Worm (Caenorhabditis elegans) whole organism, young adult: Measurements from ENCODE around the gene Y55F3BR.6.

Experiments
- B0261.1 ChIP-seq: sonication (generic microtip); optimal IDR thresholded peaks from 2 replicates; lab custom pipeline; 2016; ENCODE audit warnings: mild to moderate bottlenecking, missing genetic modification characterization, moderate library complexity, missing compliant biosample characterization
- B0336.3 ChIP-seq: fragments of 200-800 bp; sonication (Bioruptor generic); IDR thresholded peaks from 2 replicates; pipeline ENCODE4 v1.3.6; 2022; ENCODE audit warnings: missing genetic modification characterization, missing compliant biosample characterization
- C06A6.2 ChIP-seq: fragments of 200-800 bp; sonication (Bioruptor generic); conservative IDR thresholded peaks from 2 replicates; pipeline ENCODE4 v1.3.6; 2022; ENCODE audit warnings: missing genetic modification characterization, missing compliant biosample characterization
- D2030.7 ChIP-seq: fragments of 200-800 bp; sonication (Bioruptor generic); IDR thresholded peaks from 2 replicates; pipeline ENCODE4 v1.3.6; 2022; ENCODE audit warnings: missing genetic modification reagents, missing genetic modification characterization, missing compliant biosample characterization
- F10E7.11 ChIP-seq: sonication (generic microtip); optimal IDR thresholded peaks from 2 replicates; lab custom pipeline; 2017; ENCODE audit warnings: mild to moderate bottlenecking, missing genetic modification characterization, moderate library complexity, missing compliant biosample characterization
- F23B12.7 ChIP-seq: sonication (generic microtip); optimal IDR thresholded peaks from 2 replicates; lab custom pipeline; 2017; ENCODE audit warnings: missing genetic modification characterization, mild to moderate bottlenecking, missing compliant biosample characterization, antibody characterized with exemption, moderate library complexity; ENCODE audit not compliant: insufficient read depth
- F49E8.2 ChIP-seq: sonication (generic microtip); optimal IDR thresholded peaks from 3 replicates; lab custom pipeline; 2017; ENCODE audit warnings: missing genetic modification characterization, mild to moderate bottlenecking, missing compliant biosample characterization, antibody characterized with exemption, moderate library complexity; ENCODE audit not compliant: insufficient read depth
- F55B11.4 ChIP-seq: sonication (generic microtip); optimal IDR thresholded peaks from 2 replicates; lab custom pipeline; 2016; ENCODE audit warnings: missing compliant biosample characterization, missing genetic modification characterization, borderline replicate concordance; ENCODE audit not compliant: insufficient read depth
- K11D2.4 ChIP-seq: fragments of 200-800 bp; sonication (Bioruptor generic); IDR thresholded peaks from 2 replicates; pipeline ENCODE4 v1.3.6; 2022; ENCODE audit warnings: missing genetic modification reagents, missing genetic modification characterization, missing compliant biosample characterization
- T07F8.4 ChIP-seq: sonication (generic microtip); optimal IDR thresholded peaks from 2 replicates; lab custom pipeline; 2016; ENCODE audit warnings: mild to moderate bottlenecking, missing genetic modification characterization, moderate library complexity, missing compliant biosample characterization
- T26A5.8 ChIP-seq: sonication (generic microtip); optimal IDR thresholded peaks from 2 replicates; lab custom pipeline; 2016; ENCODE audit warnings: missing genetic modification characterization, missing compliant biosample characterization
- Y79H2A.3 ChIP-seq: fragments of 200-800 bp; sonication (Bioruptor generic); conservative IDR thresholded peaks from 2 replicates; pipeline ENCODE4 v1.3.6; 2022; ENCODE audit warnings: missing genetic modification reagents, missing genetic modification characterization, missing compliant biosample characterization
- Y95B8A.8 ChIP-seq: fragments of 200-800 bp; sonication (Bioruptor generic); IDR thresholded peaks from 2 replicates; pipeline ENCODE4 v1.3.6; 2022; ENCODE audit warnings: missing genetic modification reagents, missing genetic modification characterization, missing compliant biosample characterization
- ZK185.1 ChIP-seq: sonication (generic microtip); optimal IDR thresholded peaks from 2 replicates; lab custom pipeline; 2016; ENCODE audit warnings: mild to moderate bottlenecking, missing genetic modification characterization, missing compliant biosample characterization; ENCODE audit not compliant: poor library complexity, severe bottlenecking
- aptf-3 ChIP-seq: fragments of 200-800 bp; sonication (Bioruptor generic); IDR thresholded peaks from 2 replicates; pipeline ENCODE4 v1.3.6; 2022; ENCODE audit warnings: missing genetic modification characterization, missing compliant biosample characterization
- attf-5 ChIP-seq: fragments of 200-800 bp; sonication (Bioruptor generic); optimal IDR thresholded peaks from 2 replicates; lab custom pipeline; 2018; ENCODE audit warnings: mild to moderate bottlenecking, missing genetic modification characterization, missing compliant biosample characterization
- ccch-3 ChIP-seq: fragments of 200-800 bp; sonication (Bioruptor generic); optimal IDR thresholded peaks from 2 replicates; lab custom pipeline; 2018; ENCODE audit warnings: mild to moderate bottlenecking, missing genetic modification characterization, missing compliant biosample characterization
- cebp-1 ChIP-seq, 2 experiments: fragments of 200-800 bp in 1 of 2; sonication (Bioruptor generic) in 1 of 2; sonication (generic microtip) in 1 of 2; IDR thresholded peaks in 1 of 2; optimal IDR thresholded peaks in 1 of 2; 2 replicates each; pipeline versions ENCODE4 v1.3.6 to Lab custom; 2017 to 2022; ENCODE audit warnings: missing compliant biosample characterization in 2 of 2, missing genetic modification characterization in 2 of 2, mild to moderate bottlenecking in 1 of 2, missing genetic modification reagents in 1 of 2, moderate library complexity in 1 of 2
- cebp-2 ChIP-seq: fragments of 200-800 bp; sonication (Bioruptor generic); IDR thresholded peaks from 2 replicates; pipeline ENCODE4 v1.3.6; 2022; ENCODE audit warnings: missing genetic modification characterization, missing compliant biosample characterization
- ceh-100 ChIP-seq: fragments of 200-800 bp; sonication (Bioruptor generic); IDR thresholded peaks from 2 replicates; pipeline ENCODE4 v1.3.6; 2022; ENCODE audit warnings: missing genetic modification reagents, missing genetic modification characterization, missing compliant biosample characterization
- ceh-79 ChIP-seq: sonication (generic microtip); optimal IDR thresholded peaks from 2 replicates; lab custom pipeline; 2017; ENCODE audit warnings: mild to moderate bottlenecking, missing genetic modification characterization, missing compliant biosample characterization
- dpff-1 ChIP-seq: sonication (generic microtip); optimal IDR thresholded peaks from 2 replicates; lab custom pipeline; 2017; ENCODE audit warnings: mild to moderate bottlenecking, missing genetic modification characterization, missing compliant biosample characterization
- ekl-4 ChIP-seq: fragments of 200-800 bp; sonication (Bioruptor generic); IDR thresholded peaks from 2 replicates; pipeline ENCODE4 v1.3.6; 2022; ENCODE audit warnings: missing genetic modification reagents, missing genetic modification characterization, missing compliant biosample characterization
- ets-4 ChIP-seq: fragments of 200-800 bp; sonication (Bioruptor generic); optimal IDR thresholded peaks from 2 replicates; lab custom pipeline; 2018; ENCODE audit warnings: mild to moderate bottlenecking, missing genetic modification characterization, missing compliant biosample characterization
- hlh-12 ChIP-seq: sonication (generic microtip); optimal IDR thresholded peaks from 2 replicates; lab custom pipeline; 2016; ENCODE audit warnings: missing genetic modification characterization, missing compliant biosample characterization
- hmg-1.2 ChIP-seq: fragments of 200-800 bp; sonication (Bioruptor generic); IDR thresholded peaks from 2 replicates; pipeline ENCODE4 v1.3.6; 2022; ENCODE audit warnings: missing genetic modification reagents, missing genetic modification characterization, missing compliant biosample characterization
- lin-35 ChIP-seq, 3 experiments: fragments of 150-350 bp in 2 of 3; sonication (generic microtip) in 1 of 3; optimal IDR thresholded peaks; 2 replicates each; lab custom pipeline; 2014 to 2018; ENCODE audit warnings: missing biosample characterization in 3 of 3, missing genetic modification characterization in 3 of 3, missing genetic modification reagents in 3 of 3
- lin-54 ChIP-seq: fragments of 200-800 bp; sonication (Bioruptor generic); optimal IDR thresholded peaks from 2 replicates; lab custom pipeline; 2018; ENCODE audit warnings: mild to moderate bottlenecking, missing genetic modification characterization, missing compliant biosample characterization
- lsl-1 ChIP-seq: fragments of 200-800 bp; sonication (Bioruptor generic); optimal IDR thresholded peaks from 2 replicates; lab custom pipeline; 2018; ENCODE audit warnings: mild to moderate bottlenecking, missing genetic modification characterization, moderate library complexity, missing compliant biosample characterization
- lsy-27 ChIP-seq: sonication (generic microtip); optimal IDR thresholded peaks from 2 replicates; lab custom pipeline; 2017; ENCODE audit warnings: missing genetic modification characterization, mild to moderate bottlenecking, missing compliant biosample characterization, antibody characterized with exemption, missing genotype, borderline replicate concordance; ENCODE audit not compliant: insufficient read depth
- madf-6 ChIP-seq: fragments of 200-800 bp; sonication (Bioruptor generic); IDR thresholded peaks from 2 replicates; pipeline ENCODE4 v1.3.6; 2022; ENCODE audit warnings: missing genetic modification reagents, missing genetic modification characterization, missing compliant biosample characterization
- madf-8 ChIP-seq: fragments of 200-800 bp; sonication (Bioruptor generic); conservative IDR thresholded peaks from 2 replicates; pipeline ENCODE4 v1.3.6; 2022; ENCODE audit warnings: missing genetic modification reagents, missing genetic modification characterization, missing compliant biosample characterization
- mcd-1 ChIP-seq: fragments of 200-800 bp; sonication (Bioruptor generic); IDR thresholded peaks from 2 replicates; pipeline ENCODE4 v1.3.6; 2022; ENCODE audit warnings: missing genetic modification reagents, missing genetic modification characterization, missing compliant biosample characterization
- mel-28 ChIP-seq: sonication (generic microtip); optimal IDR thresholded peaks from 2 replicates; lab custom pipeline; 2016; ENCODE audit warnings: borderline replicate concordance, mild to moderate bottlenecking, missing genetic modification characterization, missing compliant biosample characterization
- nfyb-1 ChIP-seq: fragments of 200-800 bp; sonication (Bioruptor generic); IDR thresholded peaks from 2 replicates; pipeline ENCODE4 v1.3.6; 2022; ENCODE audit warnings: missing genetic modification reagents, missing genetic modification characterization, missing compliant biosample characterization
- sdz-38 ChIP-seq: sonication (generic microtip); optimal IDR thresholded peaks from 2 replicates; lab custom pipeline; 2016; ENCODE audit warnings: missing genotype, missing genetic modification characterization, missing compliant biosample characterization
- snpc-1.1 ChIP-seq: sonication (generic microtip); optimal IDR thresholded peaks from 2 replicates; lab custom pipeline; 2017; ENCODE audit warnings: missing genetic modification characterization, mild to moderate bottlenecking, missing compliant biosample characterization, antibody characterized with exemption, moderate library complexity, missing genotype, missing genetic modification reagents; ENCODE audit not compliant: insufficient read depth
- snpc-1.3 ChIP-seq: sonication (generic microtip); optimal IDR thresholded peaks from 2 replicates; lab custom pipeline; 2017; ENCODE audit warnings: missing genetic modification characterization, mild to moderate bottlenecking, missing compliant biosample characterization, antibody characterized with exemption, moderate library complexity, missing genotype, missing genetic modification reagents; ENCODE audit not compliant: insufficient read depth
- snpc-4 ChIP-seq, 5 experiments: fragments of 150-350 bp in 1 of 5; sonication (generic microtip) in 4 of 5; optimal IDR thresholded peaks; 2 replicates each; lab custom pipeline; 2014 to 2018; ENCODE audit warnings: missing genetic modification characterization in 5 of 5, missing biosample characterization in 3 of 5, antibody characterized with exemption in 2 of 5, mild to moderate bottlenecking in 2 of 5, missing compliant biosample characterization in 2 of 5, missing genotype in 2 of 5, moderate library complexity in 2 of 5, missing genetic modification reagents in 1 of 5
- somi-1 ChIP-seq: fragments of 200-800 bp; sonication (Bioruptor generic); optimal IDR thresholded peaks from 2 replicates; lab custom pipeline; 2018; ENCODE audit warnings: mild to moderate bottlenecking, missing genetic modification characterization, missing compliant biosample characterization
- sptf-2 ChIP-seq: fragments of 200-800 bp; sonication (Bioruptor generic); optimal IDR thresholded peaks from 2 replicates; lab custom pipeline; 2018; ENCODE audit warnings: mild to moderate bottlenecking, missing genetic modification characterization, missing compliant biosample characterization
- tbx-9 ChIP-seq: sonication (generic microtip); optimal IDR thresholded peaks from 2 replicates; lab custom pipeline; 2016; ENCODE audit warnings: borderline replicate concordance, missing genetic modification characterization, inconsistent platforms, missing compliant biosample characterization
- unc-62 ChIP-seq: fragments of 150-350 bp; optimal IDR thresholded peaks from 2 replicates; lab custom pipeline; 2014; ENCODE audit warnings: missing biosample characterization, missing genetic modification reagents, missing genetic modification characterization
- ztf-28 ChIP-seq: fragments of 200-800 bp; sonication (Bioruptor generic); IDR thresholded peaks from 2 replicates; pipeline ENCODE4 v1.3.6; 2022; ENCODE audit warnings: missing genetic modification reagents, missing genetic modification characterization, missing compliant biosample characterization

Gene Y55F3BR.6

ce11 chrIV:796521-797073 is 45.3 kb downstream of the Y55F3BR.6 start, which contains the start of the genes F56B3.11 and ech-5 (continued):
- TF ChIP-seq C06A6.2 (no peak), madf-8 (GFP tag; lab: Robert Waterston, UW) (no peak), B0336.3 (GFP tag; lab: Robert Waterston, UW) (no peak), Y95B8A.8 (0 out of 2 replicates have a peak, but pooled peaks have one; percentile 20), ztf-28 (GFP tag; lab: Robert Waterston, UW) (no peak), cebp-2 (no peak), F10E7.11 (tag; lab: Kevin White, UChicago) (no peak), lsy-27 (tag; lab: Kevin White, UChicago) (no peak), somi-1 (GFP tag; lab: Kevin White, UChicago) (no peak), attf-5 (GFP tag; lab: Kevin White, UChicago) (peak; percentile 80), B0261.1 (no peak)

ce11 chrIV:795383-795872 is 46.5 kb downstream of the Y55F3BR.6 start, which contains the start of gene skr-18:
skr-18 (minus strand) TSS chrIV:795433.
- TF ChIP-seq nfyb-1 (GFP tag; lab: Robert Waterston, UW) = no peak
- TF ChIP-seq snpc-1.3 (tag; lab: Kevin White, UChicago) = peak; percentile 63
- no peak for TF ChIP-seq hlh-12 (tag; lab: Kevin White, UChicago)
- peak; percentile 44 for TF ChIP-seq ceh-100 (GFP tag; lab: Robert Waterston, UW)
- no peak for TF ChIP-seq lin-35 (GFP tag; optimal IDR thresholded peaks at IDR 0.05; lab: Kevin White, UChicago)
- peak; percentile 28 for TF ChIP-seq D2030.7
- no peak for TF ChIP-seq unc-62 (GFP tag; lab: Kevin White, UChicago)
- no peak for TF ChIP-seq K11D2.4 (GFP tag; lab: Robert Waterston, UW)
- TF ChIP-seq cebp-1 (GFP tag; IDR thresholded peaks at IDR 0.05; lab: Robert Waterston, UW) = no peak
- peak; percentile 12 for TF ChIP-seq cebp-1 (tag; optimal IDR thresholded peaks at IDR 0.05; lab: Kevin White, UChicago)
- TF ChIP-seq ets-4 (GFP tag; lab: Kevin White, UChicago) = no peak
- TF ChIP-seq mcd-1 (GFP tag; lab: Robert Waterston, UW) = peak; percentile 55; the same call in 1 of the 2 replicates
- TF ChIP-seq lin-54 = peak; percentile 2
- no peak for TF ChIP-seq mel-28 (tag; lab: Kevin White, UChicago)
- no peak for TF ChIP-seq snpc-4 (GFP tag; optimal IDR thresholded peaks at IDR 0.05; lab: Kevin White, UChicago)
- peak in 1 of 4 experiments; percentile 22 for TF ChIP-seq snpc-4 (tag; optimal IDR thresholded peaks at IDR 0.05; lab: Kevin White, UChicago)
- TF ChIP-seq lsl-1 = peak; percentile 5
- TF ChIP-seq sptf-2 (GFP tag; lab: Kevin White, UChicago) = no peak
- no peak for TF ChIP-seq aptf-3 (GFP tag; lab: Robert Waterston, UW)
- no peak for TF ChIP-seq hmg-1.2 (GFP tag; lab: Robert Waterston, UW)
- TF ChIP-seq F55B11.4 (tag; lab: Kevin White, UChicago) = no peak
- TF ChIP-seq T07F8.4 (tag; lab: Kevin White, UChicago) = no peak
- no peak for TF ChIP-seq ekl-4 (GFP tag; lab: Robert Waterston, UW)
- TF ChIP-seq ccch-3 (GFP tag; lab: Kevin White, UChicago) = no peak
- TF ChIP-seq ceh-79 = no peak
- no peak for TF ChIP-seq T26A5.8 (tag; lab: Kevin White, UChicago)
- no peak for TF ChIP-seq madf-8 (GFP tag; lab: Robert Waterston, UW)
- no peak for TF ChIP-seq ZK185.1 (tag; lab: Kevin White, UChicago)
- TF ChIP-seq Y79H2A.3 (GFP tag; lab: Robert Waterston, UW) = no peak
- no peak for TF ChIP-seq C06A6.2
- peak; percentile 44 for TF ChIP-seq snpc-1.1
- no peak for TF ChIP-seq sdz-38
- peak; percentile 55 for TF ChIP-seq F49E8.2
- peak; percentile 65 for TF ChIP-seq madf-6 (GFP tag; lab: Robert Waterston, UW)
- no peak for TF ChIP-seq F23B12.7
- TF ChIP-seq tbx-9 (tag; lab: Kevin White, UChicago) = no peak
- no peak for TF ChIP-seq dpff-1
